Worm (Caenorhabditis elegans): ENCODE measurements around the gene him-17.

ce11 chrV:13212584-13212983 lies 36.1 kb downstream of the him-17 start:
- no peak for TF ChIP-seq tra-4 (tag; optimal IDR thresholded peaks at IDR 0.05)
- TF ChIP-seq F13C5.2 (tag; optimal IDR thresholded peaks at IDR 0.05) = no peak
- TF ChIP-seq B0310.2 (tag; optimal IDR thresholded peaks at IDR 0.05) = no peak
- no peak for TF ChIP-seq ama-1 (optimal IDR thresholded peaks at IDR 0.05)
- TF ChIP-seq tbx-37 (GFP tag; conservative IDR thresholded peaks at IDR 0.05) = no peak
- no peak for TF ChIP-seq hnd-1 (tag; optimal IDR thresholded peaks at IDR 0.05)
- no peak for TF ChIP-seq aly-1 (tag; optimal IDR thresholded peaks at IDR 0.05)

Measured in whole organism, early embryonic.